Worm (Caenorhabditis elegans): ENCODE results near the gene T07C12.10.

- no peak for TF ChIP-seq unc-86 (tag; optimal IDR thresholded peaks at IDR 0.05)
- TF ChIP-seq nhr-47 (tag; optimal IDR thresholded peaks at IDR 0.05) = no peak
- TF ChIP-seq nhr-90 (tag; optimal IDR thresholded peaks at IDR 0.05; ENCODE audit: poor library complexity) = no peak
- no peak for TF ChIP-seq tbx-2 (tag; optimal IDR thresholded peaks at IDR 0.05)
- TF ChIP-seq dpl-1 (GFP tag; optimal IDR thresholded peaks at IDR 0.05) = no peak
- no peak for TF ChIP-seq F16B12.6 (tag; optimal IDR thresholded peaks at IDR 0.05)
- no peak for TF ChIP-seq jun-1 (tag; optimal IDR thresholded peaks at IDR 0.05)
- TF ChIP-seq ces-1 (GFP tag; optimal IDR thresholded peaks at IDR 0.05) = no peak
- TF ChIP-seq nhr-28 (tag; optimal IDR thresholded peaks at IDR 0.05) = no peak
- no peak for TF ChIP-seq nhr-237 (tag; optimal IDR thresholded peaks at IDR 0.05)
Observed at ce11 chrV:9943039-9943438, 17.2 kb downstream of the T07C12.10 start, which contains the start of gene fipr-12.
